Fruit fly (Drosophila melanogaster) whole organism, embryonic: ENCODE data around the gene CG32163.

ENCODE experiments used
- CG10147 ChIP-seq: fragments of 200-800 bp; sonication (Bioruptor generic); optimal IDR thresholded peaks from 2 replicates; lab custom pipeline; 2019; ENCODE audit warnings: missing biosample characterization, mild to moderate bottlenecking, missing genetic modification characterization, moderate library complexity
- CG10979 ChIP-seq: fragments of 200-800 bp; sonication (Bioruptor generic); optimal IDR thresholded peaks from 2 replicates; lab custom pipeline; 2018; ENCODE audit warnings: missing biosample characterization, mild to moderate bottlenecking, missing genetic modification characterization, moderate library complexity
- CG11247 ChIP-seq: fragments of 200-800 bp; sonication (Bioruptor generic); IDR thresholded peaks from 2 replicates; pipeline ENCODE4 v1.3.6; 2022; ENCODE audit warnings: missing biosample characterization, missing genetic modification characterization
- CG12071 ChIP-seq: fragments of 200-800 bp; sonication (Bioruptor generic); optimal IDR thresholded peaks from 3 replicates; lab custom pipeline; 2018; ENCODE audit warnings: missing biosample characterization, mild to moderate bottlenecking, missing genetic modification characterization
- CG12659 ChIP-seq: fragments of 200-800 bp; sonication (Bioruptor generic); optimal IDR thresholded peaks from 3 replicates; lab custom pipeline; 2017; ENCODE audit warnings: mild to moderate bottlenecking, missing biosample characterization, missing genetic modification reagents, missing genetic modification characterization
- CG13775 ChIP-seq: fragments of 200-800 bp; sonication (Bioruptor generic); optimal IDR thresholded peaks from 3 replicates; lab custom pipeline; 2017; ENCODE audit warnings: missing biosample characterization, mild to moderate bottlenecking, missing genetic modification characterization
- CG15011 ChIP-seq: fragments of 200-800 bp; sonication (Bioruptor generic); optimal IDR thresholded peaks from 3 replicates; lab custom pipeline; 2018; ENCODE audit warnings: missing biosample characterization, mild to moderate bottlenecking, missing genetic modification characterization
- CG15269 ChIP-seq: fragments of 200-800 bp; sonication (Bioruptor generic); optimal IDR thresholded peaks from 2 replicates; lab custom pipeline; 2018; ENCODE audit warnings: missing biosample characterization, mild to moderate bottlenecking, missing genetic modification characterization, moderate library complexity
- CG17361 ChIP-seq: fragments of 200-800 bp; sonication (Bioruptor generic); IDR thresholded peaks from 3 replicates; pipeline ENCODE4 v1.3.6; 2022; ENCODE audit warnings: missing biosample characterization, missing genetic modification characterization
- CG32532 ChIP-seq: fragments of 200-800 bp; sonication (Bioruptor generic); IDR thresholded peaks from 2 replicates; pipeline ENCODE4 v1.3.6; 2022; ENCODE audit warnings: missing biosample characterization, missing genetic modification characterization
- CG3281 ChIP-seq: fragments of 200-800 bp; sonication (Bioruptor generic); optimal IDR thresholded peaks from 3 replicates; lab custom pipeline; 2017; ENCODE audit warnings: missing biosample characterization, mild to moderate bottlenecking, missing genetic modification characterization
- CG3407 ChIP-seq: fragments of 200-800 bp; sonication (Bioruptor generic); optimal IDR thresholded peaks from 2 replicates; lab custom pipeline; 2018; ENCODE audit warnings: missing biosample characterization, mild to moderate bottlenecking, missing genetic modification characterization
- CG34422 ChIP-seq: fragments of 200-800 bp; sonication (Bioruptor generic); IDR thresholded peaks from 3 replicates; pipeline ENCODE4 v1.3.6; 2022; ENCODE audit warnings: missing biosample characterization, missing genetic modification characterization
- CG4404 ChIP-seq: fragments of 200-800 bp; sonication (Bioruptor generic); IDR thresholded peaks from 2 replicates; pipeline ENCODE4 v1.3.6; 2022; ENCODE audit warnings: missing biosample characterization, missing genetic modification characterization
- CG4730 ChIP-seq: fragments of 200-800 bp; sonication (Bioruptor generic); IDR thresholded peaks from 2 replicates; pipeline ENCODE4 v1.3.6; 2022; ENCODE audit warnings: missing biosample characterization, missing genetic modification characterization
- CG4820 ChIP-seq: fragments of 200-800 bp; sonication (Bioruptor generic); optimal IDR thresholded peaks from 3 replicates; lab custom pipeline; 2016; ENCODE audit warnings: missing biosample characterization, missing genetic modification characterization
- CG6791 ChIP-seq: fragments of 200-800 bp; sonication (Bioruptor generic); IDR thresholded peaks from 3 replicates; pipeline ENCODE4 v1.3.6; 2022; ENCODE audit warnings: missing biosample characterization, missing genetic modification characterization; ENCODE audit not compliant: partially characterized antibody
- CG8388 ChIP-seq: fragments of 200-800 bp; sonication (Bioruptor generic); optimal IDR thresholded peaks from 2 replicates; lab custom pipeline; 2019; ENCODE audit warnings: missing biosample characterization, mild to moderate bottlenecking, missing genetic modification characterization, moderate library complexity
- CG9437 ChIP-seq: fragments of 200-800 bp; sonication (Bioruptor generic); optimal IDR thresholded peaks from 2 replicates; lab custom pipeline; 2018; ENCODE audit warnings: missing biosample characterization, mild to moderate bottlenecking, missing genetic modification characterization
- CG9727 ChIP-seq: fragments of 200-800 bp; sonication (Bioruptor generic); optimal IDR thresholded peaks from 3 replicates; lab custom pipeline; 2017; ENCODE audit warnings: missing biosample characterization, mild to moderate bottlenecking, missing genetic modification characterization
- CHES-1-like ChIP-seq: fragments of 200-800 bp; sonication (Bioruptor generic); optimal IDR thresholded peaks from 2 replicates; lab custom pipeline; 2016; ENCODE audit warnings: missing biosample characterization, missing genetic modification characterization
- D19B ChIP-seq: fragments of 200-800 bp; sonication (Bioruptor generic); optimal IDR thresholded peaks from 2 replicates; lab custom pipeline; 2017; ENCODE audit warnings: missing biosample characterization, mild to moderate bottlenecking, missing genetic modification characterization
- Drgx ChIP-seq: fragments of 200-800 bp; sonication (Bioruptor generic); IDR thresholded peaks from 2 replicates; pipeline ENCODE4 v1.3.6; 2022; ENCODE audit warnings: missing biosample characterization, missing genetic modification characterization
- Hmr ChIP-seq: fragments of 200-800 bp; sonication (Bioruptor generic); optimal IDR thresholded peaks from 3 replicates; lab custom pipeline; 2017; ENCODE audit warnings: mild to moderate bottlenecking, missing biosample characterization, missing genetic modification reagents, missing genetic modification characterization
- Meics ChIP-seq: fragments of 200-800 bp; sonication (Bioruptor generic); optimal IDR thresholded peaks from 2 replicates; lab custom pipeline; 2017; ENCODE audit warnings: missing biosample characterization, mild to moderate bottlenecking, missing genetic modification characterization
- Mes4 ChIP-seq: fragments of 200-800 bp; sonication (Bioruptor generic); optimal IDR thresholded peaks from 2 replicates; lab custom pipeline; 2016; ENCODE audit warnings: missing biosample characterization, missing genetic modification characterization
- Poxn ChIP-seq: fragments of 200-800 bp; sonication (Bioruptor generic); IDR thresholded peaks from 2 replicates; pipeline ENCODE4 v1.3.6; 2022; ENCODE audit warnings: missing biosample characterization, missing genetic modification characterization
- Rfx ChIP-seq: fragments of 200-800 bp; sonication (Bioruptor generic); IDR thresholded peaks from 2 replicates; pipeline ENCODE4 v1.3.6; 2022; ENCODE audit warnings: missing biosample characterization, missing genetic modification characterization
- Sox100B ChIP-seq: fragments of 200-800 bp; sonication (Bioruptor generic); optimal IDR thresholded peaks from 3 replicates; lab custom pipeline; 2018; ENCODE audit warnings: missing biosample characterization, mild to moderate bottlenecking, missing genetic modification characterization
- btn ChIP-seq: fragments of 200-800 bp; sonication (Bioruptor generic); optimal IDR thresholded peaks from 2 replicates; lab custom pipeline; 2016; ENCODE audit warnings: missing biosample characterization, missing genetic modification characterization
- cg ChIP-seq: fragments of 200-800 bp; sonication (Bioruptor generic); optimal IDR thresholded peaks from 3 replicates; lab custom pipeline; 2019; ENCODE audit warnings: missing biosample characterization, mild to moderate bottlenecking, missing genetic modification characterization, moderate library complexity
- da ChIP-seq: fragments of 200-800 bp; sonication (Bioruptor generic); optimal IDR thresholded peaks from 2 replicates; lab custom pipeline; 2016; ENCODE audit warnings: missing biosample characterization, missing genetic modification characterization
- dm ChIP-seq: fragments of 200-800 bp; sonication (Bioruptor generic); optimal IDR thresholded peaks from 3 replicates; lab custom pipeline; 2016; ENCODE audit warnings: missing biosample characterization, missing genetic modification characterization
- gem ChIP-seq: fragments of 200-800 bp; sonication (Bioruptor generic); optimal IDR thresholded peaks from 2 replicates; lab custom pipeline; 2019; ENCODE audit warnings: missing biosample characterization, mild to moderate bottlenecking, missing genetic modification characterization, moderate library complexity
- insv ChIP-seq, 2 experiments: fragments of 200-800 bp; sonication (Bioruptor generic); optimal IDR thresholded peaks; 3 replicates each; lab custom pipeline; 2016 to 2018; ENCODE audit warnings: missing biosample characterization in 2 of 2, missing genetic modification characterization in 2 of 2
- inv ChIP-seq: fragments of 200-800 bp; sonication (Bioruptor generic); IDR thresholded peaks from 2 replicates; pipeline ENCODE4 v1.3.6; 2022; ENCODE audit warnings: missing biosample characterization, missing genetic modification characterization; ENCODE audit not compliant: partially characterized antibody
- nerfin-1 ChIP-seq: fragments of 200-800 bp; sonication (Bioruptor generic); optimal IDR thresholded peaks from 3 replicates; lab custom pipeline; 2019; ENCODE audit warnings: missing biosample characterization, mild to moderate bottlenecking, missing genetic modification characterization, moderate library complexity
- oc ChIP-seq: fragments of 200-800 bp; sonication (Bioruptor generic); optimal IDR thresholded peaks from 2 replicates; lab custom pipeline; 2018; ENCODE audit warnings: missing biosample characterization, mild to moderate bottlenecking, missing genetic modification characterization, moderate library complexity
- odd ChIP-seq: fragments of 200-800 bp; sonication (Bioruptor generic); optimal IDR thresholded peaks from 2 replicates; lab custom pipeline; 2017; ENCODE audit warnings: missing biosample characterization, mild to moderate bottlenecking, missing genetic modification characterization
- prd ChIP-seq, 3 experiments: fragments of >200 bp in 2 of 3; fragments of 200-800 bp in 1 of 3; sonication (Bioruptor generic) in 1 of 3; optimal IDR thresholded peaks in 2 of 3; IDR thresholded peaks in 1 of 3; 2 replicates in 2 of 3; 3 replicates in 1 of 3; pipeline versions ENCODE4 v1.3.6 to Lab custom; 2017 to 2022; ENCODE audit warnings: missing biosample characterization in 1 of 3, missing genetic modification characterization in 1 of 3
- rib ChIP-seq: fragments of 200-800 bp; sonication (Bioruptor generic); IDR thresholded peaks from 2 replicates; pipeline ENCODE4 v1.3.6; 2022; ENCODE audit warnings: missing biosample characterization, missing genetic modification characterization
- run ChIP-seq: fragments of 200-800 bp; sonication (Bioruptor generic); optimal IDR thresholded peaks from 3 replicates; lab custom pipeline; 2018; ENCODE audit warnings: missing biosample characterization, mild to moderate bottlenecking, missing genetic modification characterization
- sc ChIP-seq, 3 experiments: fragments of >200 bp in 2 of 3; fragments of 200-800 bp in 1 of 3; sonication (Bioruptor generic) in 1 of 3; optimal IDR thresholded peaks; 2 replicates in 2 of 3; 3 replicates in 1 of 3; lab custom pipeline; 2017; ENCODE audit warnings: mild to moderate bottlenecking in 1 of 3, missing biosample characterization in 1 of 3, missing genetic modification characterization in 1 of 3, missing genetic modification reagents in 1 of 3
- sd ChIP-seq: fragments of 200-800 bp; sonication (Bioruptor generic); optimal IDR thresholded peaks from 3 replicates; lab custom pipeline; 2018; ENCODE audit warnings: missing biosample characterization, mild to moderate bottlenecking, missing genetic modification characterization, moderate library complexity
- sens ChIP-seq: fragments of 200-800 bp; sonication (Bioruptor generic); peaks from one replicate; lab custom pipeline; 2016; ENCODE audit warnings: missing biosample characterization, missing genetic modification characterization
- sug ChIP-seq: fragments of 200-800 bp; optimal IDR thresholded peaks from 2 replicates; lab custom pipeline; 2019; ENCODE audit warnings: missing biosample characterization, mild to moderate bottlenecking, missing genetic modification characterization, moderate library complexity
- usp ChIP-seq: fragments of >200 bp; optimal IDR thresholded peaks from 2 replicates; lab custom pipeline; 2017; ENCODE audit warnings: missing biosample characterization, missing genetic modification characterization
- vfl ChIP-seq: fragments of 200-800 bp; sonication (Bioruptor generic); optimal IDR thresholded peaks from 2 replicates; lab custom pipeline; 2016; ENCODE audit warnings: missing biosample characterization, missing genetic modification characterization

CG32163 gene

DNA sequence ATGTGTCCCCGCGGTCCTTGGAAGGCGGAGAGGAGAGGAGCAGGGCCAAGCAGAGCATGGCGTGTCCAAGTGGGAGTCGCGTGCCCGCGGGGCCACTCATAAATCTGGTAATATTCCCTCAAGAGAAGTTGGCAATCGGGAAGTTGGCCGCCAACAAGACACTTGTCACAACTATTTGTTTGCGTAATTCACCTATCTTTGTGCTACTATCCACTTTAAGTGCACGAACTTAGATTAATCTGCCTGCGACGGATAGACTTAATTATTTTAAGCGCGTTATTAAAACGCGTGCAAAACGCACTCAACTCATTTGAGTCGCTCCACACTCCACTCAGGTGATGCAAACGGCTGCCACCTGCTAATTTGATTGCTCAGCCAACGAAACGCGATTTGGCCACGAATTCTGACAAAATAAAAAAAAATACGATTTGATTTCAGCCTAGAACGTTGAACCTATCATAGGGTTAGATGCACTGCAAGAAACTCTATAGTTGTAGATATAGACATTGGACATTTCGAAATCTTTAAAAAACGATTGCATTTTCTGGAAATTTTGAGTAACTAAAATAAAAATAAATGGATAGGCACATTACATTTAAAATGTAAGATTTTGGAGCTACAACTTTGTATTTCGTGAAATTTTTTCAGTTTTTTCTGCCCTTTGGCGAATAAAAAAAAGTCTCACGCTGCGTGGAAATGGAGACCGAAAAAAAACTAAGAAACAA is 15.8 kb upstream of the CG32163 start (continued):
- TF ChIP-seq CG32532 (peak; percentile 83), usp (no peak), Meics (GFP tag; lab: Kevin White, UChicago) (peak; percentile 72), vfl (GFP tag; lab: Kevin White, UChicago) (peak; percentile 25), sc (optimal IDR thresholded peaks at IDR 0.05; lab: Kevin White, UChicago) (no peak), sc (GFP tag; optimal IDR thresholded peaks at IDR 0.05; lab: Kevin White, UChicago) (no peak), CG4730 (GFP tag; lab: Robert Waterston, UW) (peak; percentile 46; the same call in 1 of the 2 replicates), CG4404 (GFP tag; lab: Robert Waterston, UW) (peak; percentile 30; the same call in 1 of the 2 replicates), CG15269 (tag; lab: Kevin White, UChicago) (peak; percentile 72), CG9437 (peak; percentile 23), Poxn (GFP tag; lab: Robert Waterston, UW) (no peak), inv (GFP tag; lab: Robert Waterston, UW) (no peak), dm (no peak), Hmr (GFP tag; lab: Kevin White, UChicago) (peak; percentile 62), rib (GFP tag; lab: Robert Waterston, UW) (0 out of 2 replicates have a peak, but pooled peaks have one; percentile 30), Mes4 (no peak), cg (GFP tag; lab: Kevin White, UChicago) (no peak), CG15011 (GFP tag; lab: Kevin White, UChicago) (peak; percentile 12), CG10979 (peak; percentile 38), CG3407 (no peak), Sox100B (peak; percentile 38), da (GFP tag; lab: Kevin White, UChicago) (no peak), nerfin-1 (no peak), CG11247 (GFP tag; lab: Robert Waterston, UW) (peak; percentile 53), sens (GFP tag; lab: Kevin White, UChicago) (peak; percentile 87), CG6791 (GFP tag; lab: Robert Waterston, UW) (no peak), oc (tag; lab: Kevin White, UChicago) (no peak), CHES-1-like (GFP tag; lab: Kevin White, UChicago) (peak; percentile 32), prd (optimal IDR thresholded peaks at IDR 0.05; lab: Kevin White, UChicago) (no peak), prd (GFP tag; IDR thresholded peaks at IDR 0.05; lab: Robert Waterston, UW) (peak; percentile 69), CG10147 (peak; percentile 64), CG8388 (GFP tag; lab: Kevin White, UChicago) (peak; percentile 33), CG4820 (GFP tag; lab: Kevin White, UChicago) (peak; percentile 11), sug (tag; lab: Kevin White, UChicago) (peak; percentile 37), odd (no peak), CG13775 (GFP tag; lab: Kevin White, UChicago) (peak; percentile 42), run (tag; lab: Kevin White, UChicago) (no peak), gem (tag; lab: Kevin White, UChicago) (peak; percentile 77), CG12071 (GFP tag; lab: Kevin White, UChicago) (no peak), Rfx (peak; percentile 85), CG9727 (GFP tag; lab: Kevin White, UChicago) (peak; percentile 18), CG17361 (GFP tag; lab: Robert Waterston, UW) (peak; percentile 51; the same call in 1 of the 3 replicates), Drgx (peak; percentile 36; the same call in 1 of the 2 replicates), btn (no peak), CG3281 (GFP tag; lab: Kevin White, UChicago) (peak; percentile 61), insv (GFP tag; optimal IDR thresholded peaks at IDR 0.05; lab: Kevin White, UChicago) (no peak), CG12659 (GFP tag; lab: Kevin White, UChicago) (peak; percentile 53), CG34422 (GFP tag; lab: Robert Waterston, UW) (0 out of 3 replicates have a peak, but pooled peaks have one; percentile 33), D19B (GFP tag; lab: Kevin White, UChicago) (peak; percentile 5), sd (peak; percentile 20)
